Fruit fly (Drosophila melanogaster) whole organism, embryonic: ENCODE results near the gene ry.

Experiments
- Atf3 ChIP-seq: fragments of 200-800 bp; sonication (Bioruptor generic); optimal IDR thresholded peaks from 3 replicates; lab custom pipeline; 2016; ENCODE audit warnings: missing biosample characterization, missing genetic modification characterization
- CG10209 ChIP-seq: fragments of 200-800 bp; sonication (Bioruptor generic); optimal IDR thresholded peaks from 3 replicates; lab custom pipeline; 2017; ENCODE audit warnings: missing biosample characterization, mild to moderate bottlenecking, missing genetic modification characterization, missing genetic modification reagents
- CG1024 ChIP-seq: fragments of 200-800 bp; sonication (Bioruptor generic); IDR thresholded peaks from 2 replicates; pipeline ENCODE4 v1.3.6; 2022; ENCODE audit warnings: missing biosample characterization, missing genetic modification characterization
- CG10274 ChIP-seq: fragments of 200-800 bp; sonication (Bioruptor generic); optimal IDR thresholded peaks from 3 replicates; lab custom pipeline; 2017; ENCODE audit warnings: missing biosample characterization, mild to moderate bottlenecking, missing genetic modification characterization
- CG11696 ChIP-seq: fragments of 200-800 bp; sonication (Bioruptor generic); IDR thresholded peaks from 2 replicates; pipeline ENCODE4 v1.3.6; 2022; ENCODE audit warnings: missing biosample characterization, missing genetic modification characterization
- CG12659 ChIP-seq: fragments of 200-800 bp; sonication (Bioruptor generic); optimal IDR thresholded peaks from 3 replicates; lab custom pipeline; 2017; ENCODE audit warnings: mild to moderate bottlenecking, missing biosample characterization, missing genetic modification reagents, missing genetic modification characterization
- CG15073 ChIP-seq: fragments of 200-800 bp; sonication (Bioruptor generic); optimal IDR thresholded peaks from 2 replicates; lab custom pipeline; 2016; ENCODE audit warnings: missing biosample characterization, missing genetic modification characterization
- CG16779 ChIP-seq: fragments of 200-800 bp; sonication (Bioruptor generic); IDR thresholded peaks from 2 replicates; pipeline ENCODE4 v1.3.6; 2022; ENCODE audit warnings: missing biosample characterization, missing genetic modification characterization
- CG17186 ChIP-seq: fragments of 200-800 bp; sonication (Bioruptor generic); optimal IDR thresholded peaks from 3 replicates; lab custom pipeline; 2017; ENCODE audit warnings: missing biosample characterization, missing genetic modification reagents, missing genetic modification characterization
- CG17612 ChIP-seq: fragments of 200-800 bp; sonication (Bioruptor generic); IDR thresholded peaks from 2 replicates; pipeline ENCODE4 v1.3.6; 2022; ENCODE audit warnings: missing biosample characterization, missing genetic modification characterization
- CG2129 ChIP-seq: fragments of 200-800 bp; sonication (Bioruptor generic); IDR thresholded peaks from 2 replicates; pipeline ENCODE4 v1.3.6; 2022; ENCODE audit warnings: missing biosample characterization, missing genetic modification characterization; ENCODE audit not compliant: partially characterized antibody
- CG32532 ChIP-seq: fragments of 200-800 bp; sonication (Bioruptor generic); IDR thresholded peaks from 2 replicates; pipeline ENCODE4 v1.3.6; 2022; ENCODE audit warnings: missing biosample characterization, missing genetic modification characterization
- CG34224 ChIP-seq: fragments of 200-800 bp; sonication (Bioruptor generic); IDR thresholded peaks from 3 replicates; pipeline ENCODE4 v1.3.6; 2022; ENCODE audit warnings: missing biosample characterization, missing genetic modification characterization; ENCODE audit not compliant: partially characterized antibody
- CG34422 ChIP-seq: fragments of 200-800 bp; sonication (Bioruptor generic); IDR thresholded peaks from 3 replicates; pipeline ENCODE4 v1.3.6; 2022; ENCODE audit warnings: missing biosample characterization, missing genetic modification characterization
- CG4707 ChIP-seq: fragments of 200-800 bp; sonication (Bioruptor generic); optimal IDR thresholded peaks from 2 replicates; lab custom pipeline; 2018; ENCODE audit warnings: missing biosample characterization, mild to moderate bottlenecking, missing genetic modification characterization, moderate library complexity
- CG4820 ChIP-seq: fragments of 200-800 bp; sonication (Bioruptor generic); optimal IDR thresholded peaks from 3 replicates; lab custom pipeline; 2016; ENCODE audit warnings: missing biosample characterization, missing genetic modification characterization
- CG7372 ChIP-seq: fragments of 200-800 bp; sonication (Bioruptor generic); IDR thresholded peaks from 2 replicates; pipeline ENCODE4 v1.3.6; 2022; ENCODE audit warnings: missing biosample characterization, missing genetic modification characterization
- CG7839 ChIP-seq: fragments of 200-800 bp; sonication (Bioruptor generic); optimal IDR thresholded peaks from 3 replicates; lab custom pipeline; 2018; ENCODE audit warnings: missing biosample characterization, mild to moderate bottlenecking, missing genetic modification characterization, moderate library complexity
- CG7963 ChIP-seq: fragments of 200-800 bp; sonication (Bioruptor generic); IDR thresholded peaks from 3 replicates; pipeline ENCODE4 v1.3.6; 2022; ENCODE audit warnings: missing biosample characterization, missing genetic modification characterization; ENCODE audit not compliant: partially characterized antibody
- CG8281 ChIP-seq: fragments of 200-800 bp; sonication (Bioruptor generic); optimal IDR thresholded peaks from 2 replicates; lab custom pipeline; 2018; ENCODE audit warnings: missing biosample characterization, mild to moderate bottlenecking, missing genetic modification characterization, moderate library complexity
- CG9609 ChIP-seq: fragments of 200-800 bp; sonication (Bioruptor generic); optimal IDR thresholded peaks from 3 replicates; lab custom pipeline; 2016; ENCODE audit warnings: missing biosample characterization, missing genetic modification characterization
- Deaf1 ChIP-seq: fragments of 200-800 bp; optimal IDR thresholded peaks from 3 replicates; lab custom pipeline; 2019; ENCODE audit warnings: missing biosample characterization, mild to moderate bottlenecking, missing genetic modification characterization, moderate library complexity
- HHEX ChIP-seq: fragments of 200-800 bp; sonication (Bioruptor generic); optimal IDR thresholded peaks from 3 replicates; lab custom pipeline; 2017; ENCODE audit warnings: missing biosample characterization, mild to moderate bottlenecking, missing genetic modification characterization, missing genetic modification reagents
- NC2α ChIP-seq: fragments of 200-800 bp; sonication (Bioruptor generic); optimal IDR thresholded peaks from 2 replicates; lab custom pipeline; 2016; ENCODE audit warnings: missing biosample characterization, missing genetic modification characterization
- PHDP ChIP-seq: fragments of 200-800 bp; sonication (Bioruptor generic); optimal IDR thresholded peaks from 3 replicates; lab custom pipeline; 2018; ENCODE audit warnings: missing biosample characterization, mild to moderate bottlenecking, missing genetic modification characterization, moderate library complexity
- Ptx1 ChIP-seq: fragments of 200-800 bp; sonication (Bioruptor generic); IDR thresholded peaks from 2 replicates; pipeline ENCODE4 v1.3.6; 2022; ENCODE audit warnings: missing biosample characterization, missing genetic modification characterization
- Rx ChIP-seq: fragments of 200-800 bp; sonication (Bioruptor generic); IDR thresholded peaks from 2 replicates; pipeline ENCODE4 v1.3.6; 2022; ENCODE audit warnings: missing biosample characterization, missing genetic modification characterization
- Side ChIP-seq: fragments of 200-800 bp; sonication (Bioruptor generic); optimal IDR thresholded peaks from 2 replicates; lab custom pipeline; 2016; ENCODE audit warnings: missing biosample characterization, missing genetic modification characterization
- ac ChIP-seq: fragments of 200-800 bp; sonication (Bioruptor generic); optimal IDR thresholded peaks from 3 replicates; lab custom pipeline; 2017; ENCODE audit warnings: missing biosample characterization, mild to moderate bottlenecking, missing genetic modification characterization
- ara ChIP-seq: fragments of 200-800 bp; sonication (Bioruptor generic); IDR thresholded peaks from 2 replicates; pipeline ENCODE4 v1.3.6; 2022; ENCODE audit warnings: missing biosample characterization, missing genetic modification characterization
- ci ChIP-seq: fragments of 200-800 bp; sonication (Bioruptor generic); IDR thresholded peaks from 3 replicates; pipeline ENCODE4 v1.3.6; 2022; ENCODE audit warnings: missing biosample characterization, missing genetic modification characterization
- croc ChIP-seq: fragments of 200-800 bp; sonication (Bioruptor generic); conservative IDR thresholded peaks from 3 replicates; pipeline ENCODE4 v1.3.6; 2022; ENCODE audit warnings: missing biosample characterization, missing genetic modification characterization
- dati ChIP-seq: fragments of 200-800 bp; sonication (Bioruptor generic); IDR thresholded peaks from 2 replicates; pipeline ENCODE4 v1.3.6; 2022; ENCODE audit warnings: missing biosample characterization, missing genetic modification characterization
- en ChIP-seq: fragments of 200-800 bp; sonication (Bioruptor generic); optimal IDR thresholded peaks from 2 replicates; lab custom pipeline; 2016; ENCODE audit warnings: missing biosample characterization, missing genetic modification characterization
- grn ChIP-seq: fragments of 200-800 bp; sonication (Bioruptor generic); optimal IDR thresholded peaks from 3 replicates; lab custom pipeline; 2017; ENCODE audit warnings: missing biosample characterization, missing genetic modification characterization
- gsb ChIP-seq: fragments of 200-800 bp; sonication (Bioruptor generic); IDR thresholded peaks from 2 replicates; pipeline ENCODE4 v1.3.6; 2022; ENCODE audit warnings: missing biosample characterization, missing genetic modification characterization
- insv ChIP-seq, 2 experiments: fragments of 200-800 bp; sonication (Bioruptor generic); optimal IDR thresholded peaks; 3 replicates each; lab custom pipeline; 2016 to 2018; ENCODE audit warnings: missing biosample characterization in 2 of 2, missing genetic modification characterization in 2 of 2
- jing ChIP-seq: fragments of 200-800 bp; sonication (Bioruptor generic); optimal IDR thresholded peaks from 2 replicates; lab custom pipeline; 2018; ENCODE audit warnings: missing biosample characterization, mild to moderate bottlenecking, missing genetic modification characterization
- kay ChIP-seq: fragments of 200-800 bp; sonication (Bioruptor generic); optimal IDR thresholded peaks from 2 replicates; lab custom pipeline; 2016; ENCODE audit warnings: missing biosample characterization, missing genetic modification characterization
- lab ChIP-seq: fragments of 200-800 bp; sonication (Bioruptor generic); optimal IDR thresholded peaks from 3 replicates; lab custom pipeline; 2017; ENCODE audit warnings: missing biosample characterization, missing genetic modification characterization, mild to moderate bottlenecking, moderate library complexity, missing genetic modification reagents
- pb ChIP-seq: fragments of 200-800 bp; sonication (Bioruptor generic); optimal IDR thresholded peaks from 3 replicates; lab custom pipeline; 2016; ENCODE audit warnings: missing biosample characterization, missing genetic modification characterization
- pho ChIP-seq: fragments of 200-800 bp; sonication (Bioruptor generic); optimal IDR thresholded peaks from 2 replicates; lab custom pipeline; 2016; ENCODE audit warnings: missing biosample characterization, missing genetic modification characterization
- psq ChIP-seq: fragments of 200-800 bp; sonication (Bioruptor generic); optimal IDR thresholded peaks from 2 replicates; lab custom pipeline; 2017; ENCODE audit warnings: missing biosample characterization, missing genetic modification characterization
- slou ChIP-seq: fragments of 200-800 bp; sonication (Bioruptor generic); optimal IDR thresholded peaks from 3 replicates; lab custom pipeline; 2016; ENCODE audit warnings: missing biosample characterization, missing genetic modification characterization
- stc ChIP-seq: fragments of 200-800 bp; sonication (Bioruptor generic); IDR thresholded peaks from 2 replicates; pipeline ENCODE4 v1.3.6; 2022; ENCODE audit warnings: missing biosample characterization, missing genetic modification characterization
- tio ChIP-seq: fragments of 200-800 bp; sonication (Bioruptor generic); optimal IDR thresholded peaks from 2 replicates; lab custom pipeline; 2017; ENCODE audit warnings: missing biosample characterization, missing genetic modification characterization, inconsistent platforms
- tll ChIP-seq, 2 experiments: fragments of 200-800 bp in 1 of 2; fragments of >200 bp in 1 of 2; sonication (Bioruptor generic) in 1 of 2; optimal IDR thresholded peaks; 2 replicates each; lab custom pipeline; 2017 to 2019; ENCODE audit warnings: missing biosample characterization in 2 of 2, missing genetic modification characterization in 2 of 2, mild to moderate bottlenecking in 1 of 2, moderate library complexity in 1 of 2
- tna ChIP-seq: fragments of 200-800 bp; sonication (Bioruptor generic); IDR thresholded peaks from 2 replicates; pipeline ENCODE4 v1.3.6; 2022; ENCODE audit warnings: missing biosample characterization, missing genetic modification characterization; ENCODE audit not compliant: partially characterized antibody
- yki ChIP-seq: fragments of >200 bp; optimal IDR thresholded peaks from 3 replicates; lab custom pipeline; 2018

Gene ry

dm6 chr3R:13015811-13016766, 16.2 kb upstream of the ry start (continued):
- TF ChIP-seq CG8281 (tag; lab: Kevin White, UChicago) (no peak), pho (GFP tag; lab: Kevin White, UChicago) (peak; percentile 18), ci (GFP tag; lab: Robert Waterston, UW) (0 out of 3 replicates have a peak, but pooled peaks have one; percentile 16), slou (GFP tag; lab: Kevin White, UChicago) (no peak), CG2129 (GFP tag; lab: Robert Waterston, UW) (no peak), jing (no peak), CG10274 (no peak), NC2α (no peak), HHEX (no peak), CG15073 (GFP tag; lab: Kevin White, UChicago) (no peak), kay (GFP tag; lab: Kevin White, UChicago) (no peak), CG4820 (GFP tag; lab: Kevin White, UChicago) (no peak), CG10209 (no peak), tna (GFP tag; lab: Robert Waterston, UW) (no peak), CG7839 (tag; lab: Kevin White, UChicago) (no peak), CG11696 (GFP tag; lab: Robert Waterston, UW) (no peak), CG32532 (GFP tag; lab: Robert Waterston, UW) (peak; percentile 55), CG34224 (GFP tag; lab: Robert Waterston, UW) (no peak), CG34422 (GFP tag; lab: Robert Waterston, UW) (peak; percentile 39; the same call in 1 of the 3 replicates), yki (lab: Kevin White, UChicago) (no peak), ac (GFP tag; lab: Kevin White, UChicago) (no peak), insv (GFP tag; optimal IDR thresholded peaks at IDR 0.05; lab: Kevin White, UChicago) (peak in 1 of 2 experiments; percentile 43), en (peak; percentile 20), croc (GFP tag; lab: Robert Waterston, UW) (no peak), psq (no peak), tll (GFP tag; optimal IDR thresholded peaks at IDR 0.05; lab: Kevin White, UChicago) (no peak), Atf3 (GFP tag; lab: Kevin White, UChicago) (no peak), pb (GFP tag; lab: Kevin White, UChicago) (no peak), tio (no peak), dati (GFP tag; lab: Robert Waterston, UW) (no peak), CG7963 (GFP tag; lab: Robert Waterston, UW) (no peak), CG1024 (no peak), CG4707 (GFP tag; lab: Kevin White, UChicago) (no peak), ara (no peak), Deaf1 (tag; lab: Kevin White, UChicago) (peak; percentile 43), gsb (no peak), CG7372 (GFP tag; lab: Robert Waterston, UW) (no peak), CG12659 (peak; percentile 22), CG9609 (GFP tag; lab: Kevin White, UChicago) (peak; percentile 39), CG17612 (GFP tag; lab: Robert Waterston, UW) (no peak), PHDP (tag; lab: Kevin White, UChicago) (peak; percentile 16), Side (no peak), grn (peak; percentile 88), CG16779 (no peak), stc (no peak), Rx (GFP tag; lab: Robert Waterston, UW) (no peak), lab (peak; percentile 20), CG17186 (GFP tag; lab: Kevin White, UChicago) (no peak), Ptx1 (GFP tag; lab: Robert Waterston, UW) (no peak)
